Worm (Caenorhabditis elegans): ENCODE data around the gene C01G10.15.

C01G10.15 gene

ce11 chrV:15071015-15071810, 15.9 kb downstream of the C01G10.15 start, which contains the start of gene unc-76 (continued):
- TF ChIP-seq ztf-4 (tag; optimal IDR thresholded peaks at IDR 0.05) (peak; percentile 53), zag-1 (tag; optimal IDR thresholded peaks at IDR 0.05) (peak; percentile 91), nhr-11 (tag; optimal IDR thresholded peaks at IDR 0.05) (peak; percentile 63), snpc-4 (tag; optimal IDR thresholded peaks at IDR 0.05) (peak; percentile 40), fos-1 (tag; optimal IDR thresholded peaks at IDR 0.05) (peak; percentile 77), Y116A8C.19 (tag; optimal IDR thresholded peaks at IDR 0.05; ENCODE audit: borderline replicate concordance) (no peak), swsn-7 (tag; optimal IDR thresholded peaks at IDR 0.05) (peak; percentile 90), F16B12.6 (tag; optimal IDR thresholded peaks at IDR 0.05) (peak; percentile 12), pag-3 (tag; optimal IDR thresholded peaks at IDR 0.05; ENCODE audit: borderline replicate concordance, insufficient read depth) (no peak), ceh-63 (GFP tag; optimal IDR thresholded peaks at IDR 0.05) (no peak), blmp-1 (tag; optimal IDR thresholded peaks at IDR 0.05) (peak; percentile 36)

DNA sequence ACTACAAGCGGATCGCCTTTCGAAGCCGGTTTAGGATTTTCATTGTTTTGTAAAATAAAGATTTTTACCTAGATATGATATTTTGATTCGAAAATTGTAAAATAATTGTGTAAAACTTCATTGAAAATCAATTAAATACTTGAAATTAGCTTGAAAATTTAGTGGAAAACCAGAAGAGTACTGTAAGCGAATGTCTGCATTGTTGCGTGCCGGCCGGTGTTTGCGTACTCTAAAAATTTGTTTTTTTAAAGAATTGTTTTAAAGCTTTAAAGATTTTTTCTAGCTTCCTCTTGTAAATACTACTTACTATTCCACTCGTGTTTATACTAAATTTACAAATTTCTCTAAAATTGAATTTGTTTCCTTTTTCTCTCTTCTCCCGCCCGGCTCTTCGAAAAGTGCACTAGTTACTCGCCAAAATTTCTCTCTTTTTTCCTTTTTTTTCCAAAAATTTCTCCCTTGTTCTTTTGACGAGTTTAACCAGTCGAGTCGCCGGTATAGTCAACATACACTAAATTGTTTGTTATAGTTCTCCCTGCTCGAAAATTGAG, 17.6 kb downstream of the C01G10.15 start:
- TF ChIP-seq zag-1 (tag; optimal IDR thresholded peaks at IDR 0.05) (no peak), nhr-76 (tag; optimal IDR thresholded peaks at IDR 0.05) (no peak), pag-3 (tag; optimal IDR thresholded peaks at IDR 0.05; ENCODE audit: borderline replicate concordance, insufficient read depth) (no peak), unc-98 (GFP tag; IDR thresholded peaks at IDR 0.05) (no peak), mdl-1 (tag; optimal IDR thresholded peaks at IDR 0.05) (no peak), fos-1 (tag; optimal IDR thresholded peaks at IDR 0.05) (no peak), lsy-2 (tag; optimal IDR thresholded peaks at IDR 0.05) (peak in 1 of 2 experiments; percentile 73), lin-14 (GFP tag; optimal IDR thresholded peaks at IDR 0.05) (peak; percentile 3), Y116A8C.19 (tag; optimal IDR thresholded peaks at IDR 0.05; ENCODE audit: borderline replicate concordance) (no peak)

DNA sequence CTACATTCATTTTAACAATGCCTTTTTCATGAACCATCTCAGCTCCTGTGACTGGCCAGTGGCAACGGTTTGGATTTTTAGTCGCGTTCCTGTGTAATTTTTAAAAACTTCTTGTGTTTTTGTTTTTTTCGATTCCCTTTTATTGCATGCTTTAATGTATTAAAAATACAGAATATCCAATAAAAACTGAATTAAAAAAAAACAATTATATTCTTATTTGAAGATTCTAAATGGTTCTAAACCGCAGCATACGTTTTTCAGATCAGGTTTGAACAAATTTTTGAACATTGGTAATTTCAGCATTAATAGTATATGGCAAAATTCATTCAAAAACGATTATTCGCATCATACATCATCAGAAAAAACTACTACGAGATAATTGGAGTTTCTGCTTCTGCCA, 18.7 kb downstream of the C01G10.15 start, which contains the start of gene dnj-3:
Gene dnj-3, plus strand, starts transcription at position 301 of the 400 bp plus-strand sequence.
- TF ChIP-seq efl-1 (optimal IDR thresholded peaks at IDR 0.05), result no peak
- peak in 1 of 2 experiments; percentile 24 for TF ChIP-seq efl-1 (GFP tag; optimal IDR thresholded peaks at IDR 0.05 in 1 of 2)
- no peak for TF ChIP-seq grh-1 (GFP tag; IDR thresholded peaks at IDR 0.05)

DNA sequence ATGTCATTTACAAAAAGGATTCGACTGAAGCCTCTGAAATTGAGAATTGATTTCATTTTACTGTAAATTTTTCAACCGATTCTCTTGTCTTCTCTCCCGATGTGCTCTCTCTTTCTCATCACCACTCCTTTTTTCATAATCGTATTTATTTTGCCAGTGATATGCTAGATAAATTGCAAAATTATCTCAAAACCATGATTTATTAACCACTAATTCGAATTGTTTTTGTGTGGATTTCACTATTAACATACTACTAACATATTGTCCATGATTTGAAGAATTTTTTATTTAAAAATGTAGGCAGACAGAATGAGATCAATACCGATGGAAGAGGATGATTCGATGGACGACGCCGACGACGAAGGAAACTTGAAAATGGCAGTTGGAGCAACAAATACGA, 19.9 kb downstream of the C01G10.15 start, which contains the start of gene C25D7.10:
Gene C25D7.10, plus strand, starts transcription at position 301 of the 400 bp plus-strand sequence.
- TF ChIP-seq sox-4 (tag; optimal IDR thresholded peaks at IDR 0.05) (no peak), lin-14 (GFP tag; optimal IDR thresholded peaks at IDR 0.05) (no peak), fkh-10 (GFP tag; optimal IDR thresholded peaks at IDR 0.05) (no peak), xbp-1 (tag; optimal IDR thresholded peaks at IDR 0.05) (no peak), dpl-1 (GFP tag; optimal IDR thresholded peaks at IDR 0.05) (no peak), nhr-11 (tag; optimal IDR thresholded peaks at IDR 0.05) (no peak), blmp-1 (tag; optimal IDR thresholded peaks at IDR 0.05) (no peak), alr-1 (tag; optimal IDR thresholded peaks at IDR 0.05; ENCODE audit: borderline replicate concordance) (no peak), C16A3.4 (tag; optimal IDR thresholded peaks at IDR 0.05) (no peak), mab-9 (GFP tag; IDR thresholded peaks at IDR 0.05) (no peak), rnt-1 (tag; optimal IDR thresholded peaks at IDR 0.05) (no peak), nhr-90 (tag; optimal IDR thresholded peaks at IDR 0.05; ENCODE audit: poor library complexity) (no peak)

DNA sequence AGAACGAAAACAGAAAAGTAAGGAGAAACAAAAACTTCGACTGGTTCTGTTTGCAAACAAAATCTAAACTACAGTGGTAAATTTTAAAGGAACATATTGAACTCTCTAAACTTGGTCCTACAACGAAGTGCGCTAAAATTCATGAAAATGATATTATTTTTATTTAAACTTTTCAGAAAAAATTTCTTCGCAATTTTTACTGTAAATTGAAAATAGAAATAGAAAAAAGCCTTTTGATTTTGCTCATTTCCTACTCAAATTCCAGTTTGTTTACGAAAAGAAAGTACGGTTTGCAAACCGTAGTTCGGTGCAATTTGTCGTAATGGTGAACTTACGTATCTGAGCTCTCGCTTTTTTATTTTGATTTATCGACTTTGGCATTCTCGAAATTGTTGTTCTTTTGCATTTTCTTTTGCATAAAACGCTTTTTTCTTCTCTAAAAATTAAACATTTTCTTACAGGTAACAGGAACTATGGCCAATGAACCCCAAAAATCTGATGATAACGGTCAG, 21.2 kb downstream of the C01G10.15 start, which contains the start of gene otub-1:
Gene otub-1, plus strand, starts transcription at position 462 of the 512 bp plus-strand sequence.
- no peak for TF ChIP-seq dsc-1 (tag; optimal IDR thresholded peaks at IDR 0.05)
- no peak for TF ChIP-seq efl-1 (optimal IDR thresholded peaks at IDR 0.05)
- peak in 1 of 2 experiments; percentile 13 for TF ChIP-seq efl-1 (GFP tag; optimal IDR thresholded peaks at IDR 0.05 in 1 of 2)
